Fruit fly (Drosophila melanogaster): ENCODE measurements around the gene Eig71Ec.

The Eig71Ec gene

DNA sequence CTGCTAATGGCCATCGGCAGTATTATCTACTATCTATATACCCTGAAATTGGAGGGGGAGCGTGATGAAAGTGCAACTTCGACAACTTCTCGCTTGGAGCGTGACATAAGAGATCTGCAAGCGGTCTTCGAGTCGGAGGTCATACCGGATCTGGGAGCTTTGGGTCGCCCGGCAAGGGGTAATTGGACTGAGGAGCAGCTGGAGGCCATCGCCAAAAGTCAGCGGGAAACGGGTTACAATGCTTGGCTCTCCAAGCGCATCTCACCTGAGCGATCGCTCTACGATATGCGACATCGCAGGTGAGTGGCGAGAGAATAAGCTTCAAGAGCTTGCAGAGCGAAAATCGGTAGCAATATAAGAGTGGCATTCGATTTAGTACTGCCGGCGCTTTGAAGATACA, 32.0 kb upstream of the Eig71Ec start:
- no peak for TF ChIP-seq CG1620 (GFP tag; optimal IDR thresholded peaks at IDR 0.05)
- no peak for TF ChIP-seq kay (GFP tag; ENCODE audit: borderline replicate concordance)
- TF ChIP-seq Clk (GFP tag; optimal IDR thresholded peaks at IDR 0.05): no peak
- TF ChIP-seq Crg-1 (GFP tag; optimal IDR thresholded peaks at IDR 0.05): no peak
- TF ChIP-seq Mnt (GFP tag; optimal IDR thresholded peaks at IDR 0.05): no peak
- no peak for TF ChIP-seq CG7101 (tag; optimal IDR thresholded peaks at IDR 0.05)
- no peak for TF ChIP-seq bab1 (GFP tag; optimal IDR thresholded peaks at IDR 0.05)
- TF ChIP-seq cic (GFP tag; optimal IDR thresholded peaks at IDR 0.05): no peak
- no peak for TF ChIP-seq CG12768 (GFP tag; optimal IDR thresholded peaks at IDR 0.05)
- no peak for TF ChIP-seq ovo (GFP tag; optimal IDR thresholded peaks at IDR 0.05)
- no peak for TF ChIP-seq CG14711 (tag; optimal IDR thresholded peaks at IDR 0.05)
- no peak for TF ChIP-seq Hr96 (GFP tag; optimal IDR thresholded peaks at IDR 0.05)
- no peak for TF ChIP-seq CG11617 (GFP tag; optimal IDR thresholded peaks at IDR 0.05)

DNA sequence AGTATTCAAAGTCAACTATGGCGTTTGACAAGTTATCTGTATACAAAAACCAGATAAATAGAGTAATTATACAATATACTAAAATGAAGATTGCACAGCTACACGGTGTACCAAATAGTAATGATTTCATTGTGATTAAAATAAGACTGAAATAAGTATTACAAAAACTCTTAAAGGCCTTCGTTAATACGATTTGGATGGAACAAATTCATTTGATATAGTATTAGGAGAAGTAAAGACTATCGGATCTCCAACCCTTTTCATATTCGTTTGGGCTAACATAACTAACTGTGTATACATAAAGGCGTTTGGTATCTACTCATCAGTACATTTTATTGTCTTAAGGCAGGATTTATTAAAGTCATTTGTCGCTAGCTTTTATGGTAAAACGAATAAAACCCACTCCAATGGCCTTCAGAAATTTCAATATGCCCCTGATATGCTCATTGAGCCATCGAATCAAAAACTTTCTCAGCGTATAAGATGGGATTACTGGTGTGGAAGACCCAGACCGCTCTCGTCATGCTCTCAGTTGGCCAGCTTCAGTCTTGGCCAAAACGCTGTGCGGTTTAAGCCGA, 31.4 kb upstream of the Eig71Ec start, which contains the start of the genes CG7579 and Pgant8:
CG7579 (minus strand) TSS at position 101 of the 578 bp plus-strand sequence.
Pgant8 (plus strand) TSS at position 528 of the 578 bp plus-strand sequence.
- no peak for TF ChIP-seq CG5204 (GFP tag; optimal IDR thresholded peaks at IDR 0.05)
- TF ChIP-seq ovo (GFP tag; optimal IDR thresholded peaks at IDR 0.05): no peak
- no peak for TF ChIP-seq bab1 (GFP tag; optimal IDR thresholded peaks at IDR 0.05)
- no peak for TF ChIP-seq CG12768 (GFP tag; optimal IDR thresholded peaks at IDR 0.05)
- no peak for TF ChIP-seq cnc (optimal IDR thresholded peaks at IDR 0.05)
- TF ChIP-seq CG11617 (GFP tag; optimal IDR thresholded peaks at IDR 0.05): no peak
- TF ChIP-seq Crg-1 (GFP tag; optimal IDR thresholded peaks at IDR 0.05): no peak
- no peak for TF ChIP-seq tj (GFP tag; optimal IDR thresholded peaks at IDR 0.05)
- TF ChIP-seq CG7045 (GFP tag; optimal IDR thresholded peaks at IDR 0.05): no peak
- no peak for TF ChIP-seq pad (GFP tag; optimal IDR thresholded peaks at IDR 0.05)
- TF ChIP-seq cic (GFP tag; optimal IDR thresholded peaks at IDR 0.05): no peak
- TF ChIP-seq CG14711 (tag; optimal IDR thresholded peaks at IDR 0.05): no peak
- TF ChIP-seq Hr96 (GFP tag; optimal IDR thresholded peaks at IDR 0.05): no peak
- no peak for TF ChIP-seq kay (GFP tag; ENCODE audit: borderline replicate concordance)
- TF ChIP-seq Mnt (GFP tag; optimal IDR thresholded peaks at IDR 0.05): no peak
- TF ChIP-seq Clk (GFP tag; optimal IDR thresholded peaks at IDR 0.05): no peak
- TF ChIP-seq CG33017 (tag; optimal IDR thresholded peaks at IDR 0.05): no peak

DNA sequence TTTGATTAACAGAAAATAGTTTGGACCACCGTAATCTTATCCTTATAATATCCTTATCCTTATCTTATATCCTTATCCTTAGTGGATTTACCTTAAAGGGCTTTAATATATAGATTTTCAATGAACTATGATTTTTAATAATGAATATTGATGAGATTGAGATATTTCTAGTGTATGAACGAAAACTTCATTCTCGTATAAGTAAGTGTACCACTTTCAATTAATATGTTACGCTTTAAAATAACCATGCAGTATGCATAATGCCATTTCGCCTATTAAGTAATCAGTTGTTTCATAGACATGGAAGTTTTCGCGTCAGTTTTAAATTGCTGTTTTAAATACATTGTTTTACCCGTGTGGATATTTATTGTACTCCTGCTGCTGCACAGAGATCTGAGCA, 27.4 kb upstream of the Eig71Ec start, which contains the start of gene CG7304:
CG7304 (plus strand) TSS at position 301 of the 400 bp plus-strand sequence.
- TF ChIP-seq CG7045 (GFP tag; optimal IDR thresholded peaks at IDR 0.05): no peak
- no peak for TF ChIP-seq cnc (optimal IDR thresholded peaks at IDR 0.05)
- TF ChIP-seq bab1 (GFP tag; optimal IDR thresholded peaks at IDR 0.05): no peak
- TF ChIP-seq Hr96 (GFP tag; optimal IDR thresholded peaks at IDR 0.05): no peak
- TF ChIP-seq CG1620 (GFP tag; optimal IDR thresholded peaks at IDR 0.05): no peak
- no peak for TF ChIP-seq CG11617 (GFP tag; optimal IDR thresholded peaks at IDR 0.05)
- no peak for TF ChIP-seq CG12768 (GFP tag; optimal IDR thresholded peaks at IDR 0.05)
- TF ChIP-seq CG5204 (GFP tag; optimal IDR thresholded peaks at IDR 0.05): no peak
- no peak for TF ChIP-seq CG33017 (tag; optimal IDR thresholded peaks at IDR 0.05)
- TF ChIP-seq Crg-1 (GFP tag; optimal IDR thresholded peaks at IDR 0.05): no peak
- TF ChIP-seq Clk (GFP tag; optimal IDR thresholded peaks at IDR 0.05): no peak
- TF ChIP-seq toe (GFP tag; optimal IDR thresholded peaks at IDR 0.05): no peak
- TF ChIP-seq CG7101 (tag; optimal IDR thresholded peaks at IDR 0.05): no peak
- no peak for TF ChIP-seq cic (GFP tag; optimal IDR thresholded peaks at IDR 0.05)
- no peak for TF ChIP-seq CG14711 (tag; optimal IDR thresholded peaks at IDR 0.05)

DNA sequence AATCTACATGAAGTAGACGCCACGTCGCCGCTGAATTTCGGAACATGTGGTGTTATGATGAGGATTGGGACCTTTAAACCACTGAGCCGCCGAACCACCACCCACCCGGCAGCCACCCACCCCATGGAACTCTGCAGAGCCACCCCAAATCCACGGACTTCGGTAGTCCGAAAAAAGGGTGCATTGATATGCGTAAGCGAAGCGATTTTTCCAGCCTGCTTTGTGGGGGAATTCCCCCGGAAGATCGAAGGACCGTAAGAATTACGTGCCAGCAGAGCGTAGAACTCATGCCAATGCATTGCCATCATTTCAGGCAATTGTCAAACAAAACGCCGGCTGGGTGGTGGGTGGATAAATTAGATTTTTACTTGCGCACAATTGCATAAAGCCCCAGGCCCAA, 26.2 kb upstream of the Eig71Ec start:
- TF ChIP-seq CG12768 (GFP tag; optimal IDR thresholded peaks at IDR 0.05): no peak
- TF ChIP-seq Clk (GFP tag; optimal IDR thresholded peaks at IDR 0.05): no peak
- TF ChIP-seq CG33017 (tag; optimal IDR thresholded peaks at IDR 0.05): no peak
- TF ChIP-seq CG7101 (tag; optimal IDR thresholded peaks at IDR 0.05): no peak
- no peak for TF ChIP-seq tj (GFP tag; optimal IDR thresholded peaks at IDR 0.05)
- TF ChIP-seq CG7045 (GFP tag; optimal IDR thresholded peaks at IDR 0.05): no peak
- TF ChIP-seq cnc (optimal IDR thresholded peaks at IDR 0.05): no peak
- TF ChIP-seq kay (GFP tag; ENCODE audit: borderline replicate concordance): no peak
- no peak for TF ChIP-seq bab1 (GFP tag; optimal IDR thresholded peaks at IDR 0.05)
- no peak for TF ChIP-seq CG1620 (GFP tag; optimal IDR thresholded peaks at IDR 0.05)
- TF ChIP-seq Crg-1 (GFP tag; optimal IDR thresholded peaks at IDR 0.05): no peak

DNA sequence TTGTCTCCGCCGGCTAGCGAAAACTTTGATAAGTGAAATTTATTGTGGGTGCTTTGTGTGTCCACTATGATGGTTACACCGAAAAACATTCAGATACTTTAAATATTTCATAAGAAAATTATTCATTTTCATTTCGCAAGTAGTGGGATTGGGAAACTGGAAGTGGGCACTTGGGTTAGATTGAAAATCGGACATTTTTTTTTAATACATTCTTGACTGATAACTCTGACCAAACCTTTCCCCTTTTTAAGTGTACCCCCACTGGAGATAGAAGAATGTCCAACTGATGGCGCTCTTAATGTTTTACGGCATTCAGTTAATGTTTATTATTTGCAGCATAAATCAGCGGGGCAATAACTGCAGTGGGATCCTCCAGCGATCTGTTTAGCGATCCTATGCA, 25.6 kb upstream of the Eig71Ec start:
- TF ChIP-seq toe (GFP tag; optimal IDR thresholded peaks at IDR 0.05) (no peak), CG1620 (GFP tag; optimal IDR thresholded peaks at IDR 0.05) (no peak), Clk (GFP tag; optimal IDR thresholded peaks at IDR 0.05) (no peak), CG7045 (GFP tag; optimal IDR thresholded peaks at IDR 0.05) (no peak), kay (GFP tag; ENCODE audit: borderline replicate concordance) (no peak), CG33017 (tag; optimal IDR thresholded peaks at IDR 0.05) (no peak), CG12768 (GFP tag; optimal IDR thresholded peaks at IDR 0.05) (no peak), cic (GFP tag; optimal IDR thresholded peaks at IDR 0.05) (no peak), ovo (GFP tag; optimal IDR thresholded peaks at IDR 0.05) (no peak)

DNA sequence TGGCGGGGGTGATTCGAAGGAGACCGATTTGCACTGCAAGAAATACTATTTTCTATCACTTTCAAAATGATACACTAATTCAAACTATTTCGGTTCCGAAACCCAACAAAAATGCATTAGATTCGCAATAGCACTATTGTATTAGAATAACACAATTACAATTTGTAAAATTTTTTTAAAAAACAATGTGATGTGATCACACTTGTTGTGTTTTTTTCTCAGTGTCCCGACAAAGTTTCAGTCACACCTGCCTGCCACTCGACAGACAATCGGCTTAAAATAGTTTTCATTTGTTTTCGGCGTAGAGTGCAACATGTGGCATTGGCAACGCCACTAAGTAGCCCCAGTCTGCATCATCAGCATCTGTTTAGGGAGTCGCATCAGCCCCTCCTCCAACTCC, 23.1 kb upstream of the Eig71Ec start:
- TF ChIP-seq pad (GFP tag; optimal IDR thresholded peaks at IDR 0.05) (no peak), Clk (GFP tag; optimal IDR thresholded peaks at IDR 0.05) (no peak), CG5204 (GFP tag; optimal IDR thresholded peaks at IDR 0.05) (no peak), ovo (GFP tag; optimal IDR thresholded peaks at IDR 0.05) (no peak), Hr96 (GFP tag; optimal IDR thresholded peaks at IDR 0.05) (no peak)
